Worm (Caenorhabditis elegans) whole organism, mixed stage, embryonic: ENCODE results near the gene ugt-39.

Source experiments
- blmp-1 ChIP-seq: fragments of 150-350 bp; optimal IDR thresholded peaks from 2 replicates; lab custom pipeline; 2014; ENCODE audit warnings: missing biosample characterization, missing genetic modification characterization
- elt-3 ChIP-seq: fragments of 150-350 bp; optimal IDR thresholded peaks from 2 replicates; lab custom pipeline; 2014; ENCODE audit warnings: missing biosample characterization, missing genetic modification characterization
- mep-1 ChIP-seq: fragments of 150-350 bp; optimal IDR thresholded peaks from 2 replicates; lab custom pipeline; 2017; ENCODE audit warnings: missing biosample characterization, missing genetic modification reagents, missing genetic modification characterization, inconsistent platforms
- nhr-12 ChIP-seq: fragments of 150-350 bp; optimal IDR thresholded peaks from 2 replicates; lab custom pipeline; 2014; ENCODE audit warnings: missing biosample characterization, missing genetic modification characterization
- nhr-237 ChIP-seq: fragments of 150-350 bp; optimal IDR thresholded peaks from 2 replicates; lab custom pipeline; 2014; ENCODE audit warnings: missing biosample characterization, missing genetic modification characterization
- tbx-8 ChIP-seq: fragments of 200-800 bp; sonication (Bioruptor generic); optimal IDR thresholded peaks from 2 replicates; lab custom pipeline; 2018; ENCODE audit warnings: mild to moderate bottlenecking, missing genetic modification characterization, moderate library complexity, missing compliant biosample characterization
- ztf-11 ChIP-seq: fragments of 150-350 bp; optimal IDR thresholded peaks from 2 replicates; lab custom pipeline; 2014; ENCODE audit warnings: missing biosample characterization, missing genetic modification characterization

- no peak for TF ChIP-seq ztf-11 (tag; lab: Kevin White, UChicago)
- no peak for TF ChIP-seq elt-3 (tag; lab: Kevin White, UChicago)
- no peak for TF ChIP-seq tbx-8
- TF ChIP-seq mep-1 (tag; lab: Kevin White, UChicago): no peak
- no peak for TF ChIP-seq blmp-1 (tag; lab: Kevin White, UChicago)
- no peak for TF ChIP-seq nhr-237
- TF ChIP-seq nhr-12 (tag; lab: Kevin White, UChicago): no peak
These were observed 38.1 kb upstream of the ugt-39 start, which contains the start of gene srx-33 for ce11 chrV:7118796-7119195.
